Worm (Caenorhabditis elegans) whole organism, young adult: ENCODE data around the gene F28B1.9.

Experiments
- F33H1.4 ChIP-seq: fragments of 200-800 bp; sonication (Bioruptor generic); IDR thresholded peaks from 2 replicates; pipeline ENCODE4 v1.3.6; 2022; ENCODE audit warnings: missing genetic modification reagents, missing genetic modification characterization, missing compliant biosample characterization
- F39B2.1 ChIP-seq: fragments of 200-800 bp; sonication (Bioruptor generic); IDR thresholded peaks from 2 replicates; pipeline ENCODE4 v1.3.6; 2022; ENCODE audit warnings: missing genetic modification reagents, missing genetic modification characterization, missing compliant biosample characterization
- F49E8.2 ChIP-seq: sonication (generic microtip); optimal IDR thresholded peaks from 3 replicates; lab custom pipeline; 2017; ENCODE audit warnings: missing genetic modification characterization, mild to moderate bottlenecking, missing compliant biosample characterization, antibody characterized with exemption, moderate library complexity; ENCODE audit not compliant: insufficient read depth
- K11D2.4 ChIP-seq: fragments of 200-800 bp; sonication (Bioruptor generic); IDR thresholded peaks from 2 replicates; pipeline ENCODE4 v1.3.6; 2022; ENCODE audit warnings: missing genetic modification reagents, missing genetic modification characterization, missing compliant biosample characterization
- Y53F4B.3 ChIP-seq: fragments of 200-800 bp; sonication (Bioruptor generic); IDR thresholded peaks from 2 replicates; pipeline ENCODE4 v1.3.6; 2022; ENCODE audit warnings: missing genetic modification reagents, missing genetic modification characterization, missing compliant biosample characterization
- Y53G8AR.9 ChIP-seq: fragments of 200-800 bp; sonication (Bioruptor generic); conservative IDR thresholded peaks from 2 replicates; pipeline ENCODE4 v1.3.6; 2022; ENCODE audit warnings: missing genetic modification reagents, missing genetic modification characterization, missing compliant biosample characterization
- ama-1 ChIP-seq, 3 experiments: fragments of 150-350 bp in 1 of 3; sonication (generic microtip) in 2 of 3; optimal IDR thresholded peaks; 2 replicates each; lab custom pipeline; 2014 to 2018; ENCODE audit warnings: missing biosample characterization in 2 of 3, missing genetic modification characterization in 2 of 3, missing genetic modification reagents in 2 of 3
- attf-5 ChIP-seq: fragments of 200-800 bp; sonication (Bioruptor generic); optimal IDR thresholded peaks from 2 replicates; lab custom pipeline; 2018; ENCODE audit warnings: mild to moderate bottlenecking, missing genetic modification characterization, missing compliant biosample characterization
- ccch-3 ChIP-seq: fragments of 200-800 bp; sonication (Bioruptor generic); optimal IDR thresholded peaks from 2 replicates; lab custom pipeline; 2018; ENCODE audit warnings: mild to moderate bottlenecking, missing genetic modification characterization, missing compliant biosample characterization
- nhr-90 ChIP-seq: sonication (generic microtip); optimal IDR thresholded peaks from 2 replicates; lab custom pipeline; 2016; ENCODE audit warnings: missing genotype, mild to moderate bottlenecking, missing genetic modification characterization, missing compliant biosample characterization
- snpc-4 ChIP-seq, 5 experiments: fragments of 150-350 bp in 1 of 5; sonication (generic microtip) in 4 of 5; optimal IDR thresholded peaks; 2 replicates each; lab custom pipeline; 2014 to 2018; ENCODE audit warnings: missing genetic modification characterization in 5 of 5, missing biosample characterization in 3 of 5, antibody characterized with exemption in 2 of 5, mild to moderate bottlenecking in 2 of 5, missing compliant biosample characterization in 2 of 5, missing genotype in 2 of 5, moderate library complexity in 2 of 5, missing genetic modification reagents in 1 of 5
- unc-62 ChIP-seq: fragments of 150-350 bp; optimal IDR thresholded peaks from 2 replicates; lab custom pipeline; 2014; ENCODE audit warnings: missing biosample characterization, missing genetic modification reagents, missing genetic modification characterization

- TF ChIP-seq F39B2.1 (GFP tag; lab: Robert Waterston, UW) (no peak), K11D2.4 (no peak), F33H1.4 (GFP tag; lab: Robert Waterston, UW) (no peak), nhr-90 (tag; lab: Kevin White, UChicago) (no peak), attf-5 (no peak), snpc-4 (GFP tag; optimal IDR thresholded peaks at IDR 0.05; lab: Kevin White, UChicago) (no peak), snpc-4 (tag; optimal IDR thresholded peaks at IDR 0.05; lab: Kevin White, UChicago) (no peak), F49E8.2 (no peak), Y53F4B.3 (GFP tag; lab: Robert Waterston, UW) (no peak), Y53G8AR.9 (GFP tag; lab: Robert Waterston, UW) (no peak), ama-1 (optimal IDR thresholded peaks at IDR 0.05; lab: Kevin White, UChicago) (no peak), ama-1 (GFP tag; optimal IDR thresholded peaks at IDR 0.05; lab: Kevin White, UChicago) (no peak), ccch-3 (no peak), unc-62 (GFP tag; lab: Kevin White, UChicago) (no peak)
These were observed 3.0 kb downstream of the F28B1.9 start, which contains the start of gene srh-255 for ce11 chrV:17064676-17065075.
